Fruit fly (Drosophila melanogaster) whole organism, prepupa: ENCODE results near the gene Pli.

Experiments
- Blimp-1 ChIP-seq: fragments of 200-800 bp; sonication (Bioruptor generic); optimal IDR thresholded peaks from 3 replicates; lab custom pipeline; 2017; ENCODE audit warnings: missing biosample characterization, missing genetic modification characterization, mild to moderate bottlenecking, moderate library complexity, missing genetic modification reagents
- CG10631 ChIP-seq: fragments of 200-800 bp; sonication (Bioruptor generic); optimal IDR thresholded peaks from 2 replicates; lab custom pipeline; 2016; ENCODE audit warnings: missing biosample characterization, missing genetic modification characterization
- CG10669 ChIP-seq: fragments of 200-800 bp; sonication (Bioruptor generic); optimal IDR thresholded peaks from 3 replicates; lab custom pipeline; 2018; ENCODE audit warnings: missing biosample characterization, mild to moderate bottlenecking, missing genetic modification characterization, moderate library complexity
- CG11902 ChIP-seq: fragments of 200-800 bp; sonication (Bioruptor generic); optimal IDR thresholded peaks from 3 replicates; lab custom pipeline; 2016; ENCODE audit warnings: missing biosample characterization, missing genetic modification characterization
- CG15336 ChIP-seq: fragments of 200-800 bp; sonication (Bioruptor generic); IDR thresholded peaks from 2 replicates; pipeline ENCODE4 v1.3.6; 2022; ENCODE audit warnings: missing biosample characterization, missing genetic modification characterization
- CG1621 ChIP-seq: fragments of 200-800 bp; sonication (Bioruptor generic); optimal IDR thresholded peaks from 3 replicates; lab custom pipeline; 2018; ENCODE audit warnings: missing biosample characterization, mild to moderate bottlenecking, missing genetic modification characterization
- CG3032 ChIP-seq: fragments of 200-800 bp; optimal IDR thresholded peaks from 2 replicates; lab custom pipeline; 2019; ENCODE audit warnings: missing biosample characterization, mild to moderate bottlenecking, missing genetic modification characterization, moderate library complexity
- CG31627 ChIP-seq: fragments of 200-800 bp; sonication (Bioruptor generic); optimal IDR thresholded peaks from 3 replicates; lab custom pipeline; 2016; ENCODE audit warnings: missing biosample characterization, missing genetic modification characterization
- CG32006 ChIP-seq: fragments of 200-800 bp; sonication (Bioruptor generic); optimal IDR thresholded peaks from 3 replicates; lab custom pipeline; 2017; ENCODE audit warnings: missing biosample characterization, mild to moderate bottlenecking, missing genetic modification characterization
- CG34406 ChIP-seq: fragments of 200-800 bp; sonication (Bioruptor generic); optimal IDR thresholded peaks from 3 replicates; lab custom pipeline; 2016; ENCODE audit warnings: missing biosample characterization, missing genetic modification characterization
- CG3919 ChIP-seq: fragments of 200-800 bp; sonication (Bioruptor generic); optimal IDR thresholded peaks from 3 replicates; lab custom pipeline; 2016; ENCODE audit warnings: missing biosample characterization, missing genetic modification characterization
- CG4318 ChIP-seq: fragments of 200-800 bp; sonication (Bioruptor generic); optimal IDR thresholded peaks from 3 replicates; lab custom pipeline; 2017; ENCODE audit warnings: missing biosample characterization, mild to moderate bottlenecking, missing genetic modification characterization
- CG6163 ChIP-seq: fragments of 200-800 bp; sonication (Bioruptor generic); IDR thresholded peaks from 3 replicates; pipeline ENCODE4 v1.3.6; 2022; ENCODE audit warnings: missing biosample characterization, missing genetic modification characterization
- CG6792 ChIP-seq: fragments of 200-800 bp; sonication (Bioruptor generic); optimal IDR thresholded peaks from 3 replicates; lab custom pipeline; 2016; ENCODE audit warnings: missing biosample characterization, missing genetic modification characterization
- CG6808 ChIP-seq: fragments of 200-800 bp; sonication (Bioruptor generic); optimal IDR thresholded peaks from 3 replicates; lab custom pipeline; 2017; ENCODE audit warnings: missing biosample characterization, missing genetic modification characterization, mild to moderate bottlenecking, moderate library complexity, missing genetic modification reagents
- CG6854 ChIP-seq: fragments of 200-800 bp; sonication (Bioruptor generic); optimal IDR thresholded peaks from 2 replicates; lab custom pipeline; 2017; ENCODE audit warnings: missing biosample characterization, mild to moderate bottlenecking, missing genetic modification characterization
- CG8119 ChIP-seq: fragments of 200-800 bp; sonication (Bioruptor generic); IDR thresholded peaks from 3 replicates; pipeline ENCODE4 v1.3.6; 2022; ENCODE audit warnings: missing biosample characterization, missing genetic modification characterization
- CG8319 ChIP-seq: fragments of 200-800 bp; sonication (Bioruptor generic); optimal IDR thresholded peaks from 3 replicates; lab custom pipeline; 2016; ENCODE audit warnings: missing biosample characterization, missing genetic modification characterization
- CG8632 ChIP-seq: fragments of 200-800 bp; sonication (Bioruptor generic); optimal IDR thresholded peaks from 3 replicates; lab custom pipeline; 2016; ENCODE audit warnings: missing biosample characterization, missing genetic modification characterization
- CG9139 ChIP-seq: fragments of 200-800 bp; sonication (Bioruptor generic); optimal IDR thresholded peaks from 3 replicates; lab custom pipeline; 2017; ENCODE audit warnings: missing biosample characterization, mild to moderate bottlenecking, missing genetic modification characterization
- Eip75B ChIP-seq: fragments of 200-800 bp; sonication (Bioruptor generic); optimal IDR thresholded peaks from 3 replicates; lab custom pipeline; 2016; ENCODE audit warnings: missing biosample characterization, missing genetic modification characterization
- Eip78C ChIP-seq: fragments of 200-800 bp; sonication (Bioruptor generic); peaks from one replicate; lab custom pipeline; 2016; ENCODE audit warnings: missing biosample characterization, missing genetic modification characterization
- Ets21C ChIP-seq: fragments of 200-800 bp; sonication (Bioruptor generic); optimal IDR thresholded peaks from 3 replicates; lab custom pipeline; 2016; ENCODE audit warnings: missing biosample characterization, missing genetic modification characterization
- Ets96B ChIP-seq: fragments of 200-800 bp; optimal IDR thresholded peaks from 2 replicates; lab custom pipeline; 2019; ENCODE audit warnings: missing biosample characterization, mild to moderate bottlenecking, missing genetic modification characterization, moderate library complexity
- Gug ChIP-seq: fragments of 200-800 bp; sonication (Bioruptor generic); IDR thresholded peaks from 2 replicates; pipeline ENCODE4 v1.3.6; 2022; ENCODE audit warnings: missing biosample characterization, missing genetic modification characterization
- Hr38 ChIP-seq: sonication (Bioruptor generic); optimal IDR thresholded peaks from 2 replicates; lab custom pipeline; 2016; ENCODE audit warnings: missing biosample characterization, missing genetic modification characterization
- Hr4 ChIP-seq: fragments of 200-800 bp; sonication (Bioruptor generic); optimal IDR thresholded peaks from 3 replicates; lab custom pipeline; 2016; ENCODE audit warnings: missing biosample characterization, missing genetic modification characterization
- Lpt ChIP-seq: fragments of 200-800 bp; sonication (Bioruptor generic); optimal IDR thresholded peaks from 3 replicates; lab custom pipeline; 2016; ENCODE audit warnings: missing biosample characterization, missing genetic modification characterization
- OdsH ChIP-seq: fragments of 200-800 bp; sonication (Bioruptor generic); optimal IDR thresholded peaks from 3 replicates; lab custom pipeline; 2016; ENCODE audit warnings: missing biosample characterization, missing genetic modification characterization
- Smox ChIP-seq: fragments of 200-800 bp; sonication (Bioruptor generic); optimal IDR thresholded peaks from 3 replicates; lab custom pipeline; 2016; ENCODE audit warnings: missing biosample characterization, missing genetic modification characterization
- Sox14 ChIP-seq: fragments of 200-800 bp; sonication (Bioruptor generic); optimal IDR thresholded peaks from 3 replicates; lab custom pipeline; 2016; ENCODE audit warnings: missing biosample characterization, missing genetic modification characterization
- Sox15 ChIP-seq: fragments of 200-800 bp; sonication (Bioruptor generic); optimal IDR thresholded peaks from 3 replicates; lab custom pipeline; 2016; ENCODE audit warnings: missing biosample characterization, missing genetic modification characterization
- achi ChIP-seq: fragments of 200-800 bp; sonication (Bioruptor generic); optimal IDR thresholded peaks from 3 replicates; lab custom pipeline; 2016; ENCODE audit warnings: missing biosample characterization, missing genetic modification characterization
- acj6 ChIP-seq: fragments of 200-800 bp; sonication (Bioruptor generic); optimal IDR thresholded peaks from 3 replicates; lab custom pipeline; 2016; ENCODE audit warnings: missing biosample characterization, missing genetic modification characterization
- cyc ChIP-seq: fragments of 200-800 bp; sonication (Bioruptor generic); optimal IDR thresholded peaks from 3 replicates; lab custom pipeline; 2016; ENCODE audit warnings: missing biosample characterization, missing genetic modification characterization
- dac ChIP-seq: fragments of 200-800 bp; sonication (Bioruptor generic); optimal IDR thresholded peaks from 2 replicates; lab custom pipeline; 2017; ENCODE audit warnings: missing biosample characterization, mild to moderate bottlenecking, missing genetic modification characterization
- dsx ChIP-seq: fragments of 200-800 bp; optimal IDR thresholded peaks from 3 replicates; lab custom pipeline; 2019; ENCODE audit warnings: missing biosample characterization, mild to moderate bottlenecking, missing genetic modification characterization, moderate library complexity; ENCODE audit not compliant: poor library complexity, severe bottlenecking
- eg ChIP-seq: fragments of 200-800 bp; sonication (Bioruptor generic); IDR thresholded peaks from 3 replicates; pipeline ENCODE4 v1.3.6; 2022; ENCODE audit warnings: missing biosample characterization, missing genetic modification characterization
- esn ChIP-seq: fragments of 200-800 bp; sonication (Bioruptor generic); optimal IDR thresholded peaks from 2 replicates; lab custom pipeline; 2016; ENCODE audit warnings: missing biosample characterization, mild to moderate bottlenecking, missing genetic modification characterization, moderate library complexity
- fkh ChIP-seq: fragments of 200-800 bp; sonication (Bioruptor generic); optimal IDR thresholded peaks from 3 replicates; lab custom pipeline; 2017; ENCODE audit warnings: missing biosample characterization, mild to moderate bottlenecking, missing genetic modification characterization, moderate library complexity
- lz ChIP-seq: fragments of 200-800 bp; sonication (Bioruptor generic); optimal IDR thresholded peaks from 3 replicates; lab custom pipeline; 2016; ENCODE audit warnings: missing biosample characterization, missing genetic modification characterization
- net ChIP-seq: fragments of 200-800 bp; sonication (Bioruptor generic); optimal IDR thresholded peaks from 3 replicates; lab custom pipeline; 2016; ENCODE audit warnings: missing biosample characterization, missing genetic modification characterization
- pdm3 ChIP-seq: fragments of 200-800 bp; sonication (Bioruptor generic); optimal IDR thresholded peaks from 3 replicates; lab custom pipeline; 2016; ENCODE audit warnings: missing biosample characterization, missing genetic modification characterization
- spab ChIP-seq: fragments of 200-800 bp; sonication (Bioruptor generic); optimal IDR thresholded peaks from 2 replicates; lab custom pipeline; 2017; ENCODE audit warnings: missing biosample characterization, mild to moderate bottlenecking, missing genetic modification characterization, missing genetic modification reagents
- ss ChIP-seq, 2 experiments: fragments of 200-800 bp; sonication (Bioruptor generic); optimal IDR thresholded peaks; 2 replicates in 1 of 2; 3 replicates in 1 of 2; lab custom pipeline; 2017 to 2018; ENCODE audit warnings: mild to moderate bottlenecking in 2 of 2, missing biosample characterization in 2 of 2, missing genetic modification characterization in 2 of 2, moderate library complexity in 1 of 2
- svp ChIP-seq: fragments of 200-800 bp; sonication (Bioruptor generic); peaks from one replicate; lab custom pipeline; 2016; ENCODE audit warnings: missing biosample characterization, missing genetic modification characterization
- topi ChIP-seq: fragments of 200-800 bp; sonication (Bioruptor generic); optimal IDR thresholded peaks from 3 replicates; lab custom pipeline; 2016; ENCODE audit warnings: missing biosample characterization, missing genetic modification characterization

Gene Pli

dm6 chr3R:23822969-23823368, 66.9 kb downstream of the Pli start:
- no peak for TF ChIP-seq CG6808 (GFP tag; lab: Kevin White, UChicago)
- TF ChIP-seq Ets21C (GFP tag; lab: Kevin White, UChicago): no peak
- no peak for TF ChIP-seq ss (GFP tag; optimal IDR thresholded peaks at IDR 0.05; lab: Kevin White, UChicago)
- TF ChIP-seq Sox14 (GFP tag; lab: Kevin White, UChicago): no peak
- no peak for TF ChIP-seq CG10669
- no peak for TF ChIP-seq achi
- TF ChIP-seq dac (GFP tag; lab: Kevin White, UChicago): no peak
- TF ChIP-seq CG4318 (GFP tag; lab: Kevin White, UChicago): no peak
- TF ChIP-seq Smox (GFP tag; lab: Kevin White, UChicago): no peak

dm6 chr3R:23820290-23820689, 69.6 kb downstream of the Pli start:
- TF ChIP-seq Hr4 (GFP tag; lab: Kevin White, UChicago) (peak; percentile 10), Eip78C (GFP tag; lab: Kevin White, UChicago) (peak; percentile 65), CG8632 (GFP tag; lab: Kevin White, UChicago) (no peak), CG8119 (peak; percentile 47; the same call in 2 of the 3 replicates), CG3032 (tag; lab: Kevin White, UChicago) (peak; percentile 0), OdsH (GFP tag; lab: Kevin White, UChicago) (peak; percentile 45), CG32006 (GFP tag; lab: Kevin White, UChicago) (peak; percentile 20), Gug (GFP tag; lab: Robert Waterston, UW) (no peak), CG15336 (GFP tag; lab: Robert Waterston, UW) (peak; percentile 33; the same call in 1 of the 2 replicates), Lpt (GFP tag; lab: Kevin White, UChicago) (no peak), CG9139 (GFP tag; lab: Kevin White, UChicago) (no peak), topi (GFP tag; lab: Kevin White, UChicago) (no peak), Blimp-1 (GFP tag; lab: Kevin White, UChicago) (no peak), CG6163 (GFP tag; lab: Robert Waterston, UW) (0 out of 3 replicates have a peak, but pooled peaks have one; percentile 13), achi (peak; percentile 11), esn (GFP tag; lab: Kevin White, UChicago) (peak; percentile 11), Sox15 (GFP tag; lab: Kevin White, UChicago) (no peak), cyc (GFP tag; lab: Kevin White, UChicago) (peak; percentile 6), acj6 (GFP tag; lab: Kevin White, UChicago) (peak; percentile 14), CG31627 (GFP tag; lab: Kevin White, UChicago) (no peak), CG8319 (GFP tag; lab: Kevin White, UChicago) (no peak)
- TF ChIP-seq, all 60 proteins: peak for 12

- TF ChIP-seq CG6808 (GFP tag; lab: Kevin White, UChicago) (peak; percentile 68), dsx (GFP tag; lab: Kevin White, UChicago) (peak; percentile 36), eg (GFP tag; lab: Robert Waterston, UW) (peak; percentile 41; the same call in 1 of the 3 replicates), CG1621 (tag; lab: Kevin White, UChicago) (peak; percentile 46), Ets96B (peak; percentile 34), svp (GFP tag; lab: Kevin White, UChicago) (no peak), net (GFP tag; lab: Kevin White, UChicago) (peak; percentile 52), cyc (GFP tag; lab: Kevin White, UChicago) (no peak), Eip78C (GFP tag; lab: Kevin White, UChicago) (peak; percentile 68), lz (GFP tag; lab: Kevin White, UChicago) (peak; percentile 16), CG6792 (GFP tag; lab: Kevin White, UChicago) (peak; percentile 7), CG3032 (tag; lab: Kevin White, UChicago) (peak; percentile 25), CG8119 (peak; percentile 61; the same call in 2 of the 3 replicates), CG8632 (GFP tag; lab: Kevin White, UChicago) (no peak), CG10631 (GFP tag; lab: Kevin White, UChicago) (no peak), CG32006 (GFP tag; lab: Kevin White, UChicago) (peak; percentile 20), CG15336 (GFP tag; lab: Robert Waterston, UW) (peak; percentile 36; the same call in 1 of the 2 replicates), fkh (GFP tag; lab: Kevin White, UChicago) (peak; percentile 84), CG9139 (GFP tag; lab: Kevin White, UChicago) (peak; percentile 39), spab (peak; percentile 54), pdm3 (GFP tag; lab: Kevin White, UChicago) (peak; percentile 1), Lpt (GFP tag; lab: Kevin White, UChicago) (peak; percentile 23), CG6854 (GFP tag; lab: Kevin White, UChicago) (peak; percentile 58), CG3919 (GFP tag; lab: Kevin White, UChicago) (peak; percentile 3), CG11902 (GFP tag; lab: Kevin White, UChicago) (no peak), Hr38 (GFP tag; lab: Kevin White, UChicago) (no peak), CG34406 (GFP tag; lab: Kevin White, UChicago) (no peak), Eip75B (GFP tag; lab: Kevin White, UChicago) (peak; percentile 15)
These were observed 70.9 kb downstream of the Pli start, which contains the start of the genes CG33111 and eIF4G2 for dm6 chr3R:23818879-23819408. Gene CG33111, minus strand, starts transcription at chr3R:23819237. Gene eIF4G2, minus strand, starts transcription at chr3R:23819237.
